Fruit fly (Drosophila melanogaster) whole organism, embryonic: ENCODE measurements around the gene CG8960.

Experiments
- CG17568 ChIP-seq: fragments of 200-800 bp; sonication (Bioruptor generic); optimal IDR thresholded peaks from 2 replicates; lab custom pipeline; 2018; ENCODE audit warnings: missing biosample characterization, mild to moderate bottlenecking, missing genetic modification characterization, moderate library complexity
- CG3065 ChIP-seq: fragments of 200-800 bp; sonication (Bioruptor generic); optimal IDR thresholded peaks from 2 replicates; lab custom pipeline; 2016; ENCODE audit warnings: missing biosample characterization, missing genetic modification characterization
- CG3281 ChIP-seq: fragments of 200-800 bp; sonication (Bioruptor generic); optimal IDR thresholded peaks from 3 replicates; lab custom pipeline; 2017; ENCODE audit warnings: missing biosample characterization, mild to moderate bottlenecking, missing genetic modification characterization
- CG42726 ChIP-seq: fragments of 200-800 bp; sonication (Bioruptor generic); IDR thresholded peaks from 2 replicates; pipeline ENCODE4 v1.3.6; 2022; ENCODE audit warnings: missing biosample characterization, missing genetic modification characterization; ENCODE audit not compliant: partially characterized antibody
- CG6683 ChIP-seq: fragments of 200-800 bp; sonication (Bioruptor generic); optimal IDR thresholded peaks from 2 replicates; lab custom pipeline; 2017; ENCODE audit warnings: missing biosample characterization, mild to moderate bottlenecking, missing genetic modification characterization, missing genetic modification reagents
- CrebB ChIP-seq: fragments of 200-800 bp; sonication (Bioruptor generic); optimal IDR thresholded peaks from 3 replicates; lab custom pipeline; 2018; ENCODE audit warnings: missing biosample characterization, mild to moderate bottlenecking, missing genetic modification characterization
- Hr78 ChIP-seq, 2 experiments: fragments of 200-800 bp in 1 of 2; fragments of >200 bp in 1 of 2; sonication (Bioruptor generic) in 1 of 2; optimal IDR thresholded peaks; 2 replicates each; lab custom pipeline; 2017 to 2019; ENCODE audit warnings: missing biosample characterization in 2 of 2, missing genetic modification characterization in 2 of 2, mild to moderate bottlenecking in 1 of 2, moderate library complexity in 1 of 2
- Ptx1 ChIP-seq: fragments of 200-800 bp; sonication (Bioruptor generic); IDR thresholded peaks from 2 replicates; pipeline ENCODE4 v1.3.6; 2022; ENCODE audit warnings: missing biosample characterization, missing genetic modification characterization
- Sry-β ChIP-seq: fragments of 200-800 bp; sonication (Bioruptor generic); optimal IDR thresholded peaks from 2 replicates; lab custom pipeline; 2018; ENCODE audit warnings: missing biosample characterization, mild to moderate bottlenecking, missing genetic modification characterization, moderate library complexity
- Usf ChIP-seq: fragments of 200-800 bp; sonication (Bioruptor generic); optimal IDR thresholded peaks from 2 replicates; lab custom pipeline; 2017; ENCODE audit warnings: missing genotype, missing biosample characterization, missing genetic modification characterization
- dmrt11E ChIP-seq: fragments of 200-800 bp; sonication (Bioruptor generic); optimal IDR thresholded peaks from 3 replicates; lab custom pipeline; 2018; ENCODE audit warnings: missing biosample characterization, mild to moderate bottlenecking, missing genetic modification characterization, moderate library complexity
- gsb-n ChIP-seq: fragments of 200-800 bp; sonication (Bioruptor generic); optimal IDR thresholded peaks from 3 replicates; lab custom pipeline; 2018; ENCODE audit warnings: missing biosample characterization, mild to moderate bottlenecking, missing genetic modification characterization
- h ChIP-seq: fragments of >200 bp; optimal IDR thresholded peaks from 2 replicates; lab custom pipeline; 2017
- klu ChIP-seq: fragments of 200-800 bp; sonication (Bioruptor generic); IDR thresholded peaks from 2 replicates; pipeline ENCODE4 v1.3.6; 2022; ENCODE audit warnings: missing biosample characterization, missing genetic modification characterization

dm6 chr3L:2228367-2229171 is 31.8 kb downstream of the CG8960 start:
- TF ChIP-seq Hr78 (GFP tag; optimal IDR thresholded peaks at IDR 0.05; lab: Kevin White, UChicago) = no peak
- TF ChIP-seq CG42726 (GFP tag; lab: Robert Waterston, UW) = no peak
- TF ChIP-seq CG6683 (GFP tag; lab: Kevin White, UChicago) = no peak
- no peak for TF ChIP-seq Ptx1 (GFP tag; lab: Robert Waterston, UW)
- no peak for TF ChIP-seq Sry-β (GFP tag; lab: Kevin White, UChicago)
- no peak for TF ChIP-seq CrebB (tag; lab: Kevin White, UChicago)
- no peak for TF ChIP-seq klu (GFP tag; lab: Robert Waterston, UW)
- no peak for TF ChIP-seq CG3281 (GFP tag; lab: Kevin White, UChicago)
- TF ChIP-seq dmrt11E (tag; lab: Kevin White, UChicago) = no peak
- TF ChIP-seq CG3065 = no peak
- TF ChIP-seq Usf (GFP tag; lab: Kevin White, UChicago) = no peak
- TF ChIP-seq gsb-n = no peak
- TF ChIP-seq CG17568 = no peak
- no peak for TF ChIP-seq h (lab: Kevin White, UChicago)
